Worm (Caenorhabditis elegans) whole organism, midembryonic: ENCODE results near the gene tmed-1.
A peak's percentile ranks its signal among the peaks of the same experiment; 100 is the strongest.

Source experiments
- flt-1 ChIP-seq: fragments of 200-800 bp; sonication (Bioruptor generic); IDR thresholded peaks from 2 replicates; pipeline ENCODE4 v1.3.6; 2022; ENCODE audit warnings: missing genetic modification characterization, missing compliant biosample characterization
- klf-2 ChIP-seq: fragments of 200-800 bp; sonication (Bioruptor generic); conservative IDR thresholded peaks from 2 replicates; pipeline ENCODE4 v1.3.6; 2022; ENCODE audit warnings: missing genetic modification reagents, missing genetic modification characterization, missing compliant biosample characterization
- tab-1 ChIP-seq: fragments of 200-800 bp; sonication (Bioruptor generic); IDR thresholded peaks from 2 replicates; pipeline ENCODE4 v1.3.6; 2022; ENCODE audit warnings: missing genetic modification characterization, missing compliant biosample characterization
- ztf-29 ChIP-seq: fragments of 200-800 bp; sonication (Bioruptor generic); IDR thresholded peaks from 2 replicates; pipeline ENCODE4 v1.3.6; 2022; ENCODE audit warnings: missing genetic modification reagents, missing genetic modification characterization, missing compliant biosample characterization

ce11 chrIV:12032383-12032782 is 45.6 kb downstream of the tmed-1 start:
- TF ChIP-seq ztf-29 (GFP tag; lab: Robert Waterston, UW) (0 out of 2 replicates have a peak, but pooled peaks have one; percentile 41), tab-1 (no peak), klf-2 (no peak), flt-1 (no peak)
